Worm (Caenorhabditis elegans): ENCODE measurements around the gene sri-66.

sri-66 gene

ce11 chrV:17089342-17089741 is 29.3 kb downstream of the sri-66 start, which contains the start of gene T05E12.6:
Gene T05E12.6, minus strand, starts transcription at chrV:17089442.
- TF ChIP-seq daf-12 (tag; optimal IDR thresholded peaks at IDR 0.05) (no peak), zip-11 (GFP tag; IDR thresholded peaks at IDR 0.05) (no peak), F37D6.2 (tag; optimal IDR thresholded peaks at IDR 0.05) (no peak), php-3 (GFP tag; IDR thresholded peaks at IDR 0.05) (peak; percentile 32; the same call in 1 of the 2 replicates), dmd-9 (GFP tag; IDR thresholded peaks at IDR 0.05) (no peak)

ce11 chrV:17089931-17090429 is 29.9 kb downstream of the sri-66 start, which contains the start of gene srh-237:
Gene srh-237, plus strand, starts transcription at chrV:17090379.
- TF ChIP-seq lin-39 (tag; optimal IDR thresholded peaks at IDR 0.05) (no peak), nhr-28 (tag; optimal IDR thresholded peaks at IDR 0.05) (peak; percentile 19), pqm-1 (tag; optimal IDR thresholded peaks at IDR 0.05) (peak; percentile 58), snpc-1.2 (GFP tag; IDR thresholded peaks at IDR 0.05) (no peak), mxl-3 (GFP tag; optimal IDR thresholded peaks at IDR 0.05) (peak; percentile 4), F49E8.2 (tag; optimal IDR thresholded peaks at IDR 0.05; ENCODE audit: borderline replicate concordance) (no peak), hlh-11 (tag; optimal IDR thresholded peaks at IDR 0.05) (peak; percentile 60), nhr-25 (tag; optimal IDR thresholded peaks at IDR 0.05; ENCODE audit: borderline replicate concordance, insufficient read depth) (no peak), aha-1 (tag) (peak; percentile 64), nhr-77 (tag; optimal IDR thresholded peaks at IDR 0.05) (peak; percentile 3), daf-16 (GFP tag; optimal IDR thresholded peaks at IDR 0.05) (no peak), daf-16 (tag; optimal IDR thresholded peaks at IDR 0.05) (peak; percentile 42), php-3 (GFP tag; IDR thresholded peaks at IDR 0.05) (0 out of 2 replicates have a peak, but pooled peaks have one; percentile 20), dmd-6 (GFP tag; IDR thresholded peaks at IDR 0.05) (peak; percentile 86), unc-62 (GFP tag; optimal IDR thresholded peaks at IDR 0.05 in 1 of 2) (peak in 1 of 2 experiments; percentile 24), unc-62 (tag; optimal IDR thresholded peaks at IDR 0.05) (no peak)

- TF ChIP-seq mes-2 (tag; optimal IDR thresholded peaks at IDR 0.05; ENCODE audit: poor library complexity, severe bottlenecking) (no peak), daf-16 (GFP tag; optimal IDR thresholded peaks at IDR 0.05) (no peak), daf-16 (tag; optimal IDR thresholded peaks at IDR 0.05) (no peak), Y48G9A.11 (GFP tag; IDR thresholded peaks at IDR 0.05) (no peak), hlh-11 (tag; optimal IDR thresholded peaks at IDR 0.05) (no peak)
Observed at ce11 chrV:17092262-17092661, 32.2 kb downstream of the sri-66 start, which contains the start of gene ZK218.1. Gene ZK218.1, plus strand, starts transcription at chrV:17092562.

- TF ChIP-seq set-16 (GFP tag; IDR thresholded peaks at IDR 0.05) (no peak), daf-12 (tag; optimal IDR thresholded peaks at IDR 0.05) (no peak), zip-11 (GFP tag; IDR thresholded peaks at IDR 0.05) (no peak), hlh-30 (tag; optimal IDR thresholded peaks at IDR 0.05; ENCODE audit: insufficient read depth) (no peak), T20F7.1 (GFP tag; optimal IDR thresholded peaks at IDR 0.05) (no peak), unc-62 (GFP tag; optimal IDR thresholded peaks at IDR 0.05 in 1 of 2) (no peak), unc-62 (tag; optimal IDR thresholded peaks at IDR 0.05) (no peak), T26A8.4 (GFP tag; IDR thresholded peaks at IDR 0.05) (no peak), F44E2.7 (GFP tag; IDR thresholded peaks at IDR 0.05) (no peak), egl-27 (tag; optimal IDR thresholded peaks at IDR 0.05) (no peak), zfp-3 (GFP tag; conservative IDR thresholded peaks at IDR 0.05) (no peak), unc-130 (GFP tag; optimal IDR thresholded peaks at IDR 0.05) (no peak)
Observed at ce11 chrV:17094568-17094967, 34.5 kb downstream of the sri-66 start.

- no peak for TF ChIP-seq ceh-82 (tag; optimal IDR thresholded peaks at IDR 0.05)
- TF ChIP-seq lin-39 (tag; optimal IDR thresholded peaks at IDR 0.05): no peak
- TF ChIP-seq ZK546.5 (tag; optimal IDR thresholded peaks at IDR 0.05): no peak
- TF ChIP-seq arid-1 (GFP tag; conservative IDR thresholded peaks at IDR 0.05): no peak
- TF ChIP-seq dmd-6 (GFP tag; IDR thresholded peaks at IDR 0.05): no peak
- TF ChIP-seq tra-1 (GFP tag; IDR thresholded peaks at IDR 0.05): no peak
- no peak for TF ChIP-seq Y5F2A.4 (GFP tag; optimal IDR thresholded peaks at IDR 0.05)
- TF ChIP-seq daf-12 (tag; optimal IDR thresholded peaks at IDR 0.05): no peak
- TF ChIP-seq vab-7 (GFP tag; IDR thresholded peaks at IDR 0.05): no peak
- no peak for TF ChIP-seq F37D6.2 (tag; optimal IDR thresholded peaks at IDR 0.05)
- TF ChIP-seq daf-16 (GFP tag; optimal IDR thresholded peaks at IDR 0.05): no peak
- no peak for TF ChIP-seq daf-16 (tag; optimal IDR thresholded peaks at IDR 0.05)
- TF ChIP-seq T20F7.1 (GFP tag; optimal IDR thresholded peaks at IDR 0.05): no peak
Observed at ce11 chrV:17098669-17099068, 38.6 kb downstream of the sri-66 start, which contains the start of the genes ZK218.3 and ZK218.4. Gene ZK218.3, minus strand, starts transcription at chrV:17098769. Gene ZK218.4, plus strand, starts transcription at chrV:17098854.
